Worm (Caenorhabditis elegans) whole organism, L4/young adult: ENCODE measurements around the gene F55G7.1.

Experiments used
- W03F9.2 ChIP-seq: fragments of 150-350 bp; optimal IDR thresholded peaks from 2 replicates; lab custom pipeline; 2014; ENCODE audit warnings: missing biosample characterization, missing genetic modification characterization
- dao-5 ChIP-seq: sonication (generic microtip); optimal IDR thresholded peaks from 2 replicates; lab custom pipeline; 2016; ENCODE audit warnings: missing genotype, missing genetic modification characterization, moderate library complexity, missing compliant biosample characterization
- him-1 ChIP-seq: sonication (generic microtip); optimal IDR thresholded peaks from 2 replicates; lab custom pipeline; 2016; ENCODE audit warnings: missing genotype, missing genetic modification reagents, missing genetic modification characterization, missing compliant biosample characterization

ce11 chrX:11885577-11885976, 38.7 kb upstream of the F55G7.1 start, which contains the start of gene Y62H9A.7:
- TF ChIP-seq dao-5 (tag; lab: Kevin White, UChicago) (no peak), him-1 (tag; lab: Kevin White, UChicago) (no peak), W03F9.2 (tag; lab: Kevin White, UChicago) (no peak)
